Worm (Caenorhabditis elegans): Measurements from ENCODE around the gene F49E12.12.

DNA sequence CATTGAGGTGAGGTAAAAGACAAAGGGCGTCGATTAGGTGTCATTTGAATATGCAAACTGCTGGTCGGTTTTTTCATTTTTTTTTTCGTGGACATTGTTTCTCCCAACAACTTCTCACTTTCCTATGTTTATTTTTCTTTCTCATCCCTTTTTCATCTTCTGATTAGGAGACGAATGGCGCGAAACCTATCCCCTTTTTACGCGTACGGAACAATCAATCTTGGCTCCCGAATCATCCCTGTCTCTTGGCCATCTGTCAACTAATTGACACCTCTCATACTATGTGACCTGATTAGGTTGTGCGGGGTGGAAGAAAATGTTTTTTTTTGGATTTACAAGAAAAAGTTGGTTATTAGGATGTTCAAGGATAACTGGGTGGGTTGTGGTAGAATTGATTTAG is 36.5 kb upstream of the F49E12.12 start:
- TF ChIP-seq ama-1 (optimal IDR thresholded peaks at IDR 0.05) (no peak), pag-3 (tag; optimal IDR thresholded peaks at IDR 0.05; ENCODE audit: borderline replicate concordance) (no peak), ceh-6 (GFP tag; optimal IDR thresholded peaks at IDR 0.05) (no peak)

Measured in whole organism, late embryonic.